Worm (Caenorhabditis elegans): Measurements from ENCODE around the gene col-130.

col-130 gene

DNA sequence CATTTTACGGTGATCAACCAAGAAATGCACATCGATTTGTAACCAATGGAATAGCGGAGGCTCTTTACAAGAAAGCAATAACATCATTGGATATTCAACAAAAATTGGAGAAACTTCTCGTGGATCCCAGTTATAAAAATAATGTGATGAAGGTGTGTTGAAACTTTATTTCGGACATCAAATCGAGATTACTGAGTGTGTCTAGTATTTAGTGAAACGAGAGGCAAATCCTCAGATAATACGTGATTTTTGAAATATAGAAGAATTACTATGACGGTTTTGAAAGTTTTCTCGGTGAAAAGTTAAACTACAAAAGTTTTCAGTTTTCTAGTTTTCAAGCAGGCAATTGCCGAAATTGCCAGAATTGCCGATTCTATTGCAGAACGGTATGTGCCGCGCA lies 3.4 kb upstream of the col-130 start:
- no peak for TF ChIP-seq nhr-6 (tag; optimal IDR thresholded peaks at IDR 0.05)
- TF ChIP-seq sma-3 (GFP tag; optimal IDR thresholded peaks at IDR 0.05), result no peak
- no peak for TF ChIP-seq unc-39 (tag; optimal IDR thresholded peaks at IDR 0.05)
- TF ChIP-seq ama-1 (optimal IDR thresholded peaks at IDR 0.05), result no peak
- TF ChIP-seq unc-62 (GFP tag; optimal IDR thresholded peaks at IDR 0.05), result no peak
- no peak for TF ChIP-seq ztf-4 (tag; optimal IDR thresholded peaks at IDR 0.05)
- TF ChIP-seq Y55F3AM.14 (GFP tag; optimal IDR thresholded peaks at IDR 0.05), result no peak
- TF ChIP-seq mab-5 (tag; optimal IDR thresholded peaks at IDR 0.05), result no peak
- TF ChIP-seq lin-13 (GFP tag; optimal IDR thresholded peaks at IDR 0.05), result no peak
- TF ChIP-seq alr-1 (tag; optimal IDR thresholded peaks at IDR 0.05), result no peak
- no peak for TF ChIP-seq ZK546.5 (tag; optimal IDR thresholded peaks at IDR 0.05)
- TF ChIP-seq nhr-237 (tag; optimal IDR thresholded peaks at IDR 0.05), result no peak
- no peak for TF ChIP-seq C34F6.9 (tag; optimal IDR thresholded peaks at IDR 0.05)
- no peak for TF ChIP-seq skn-1 (tag; optimal IDR thresholded peaks at IDR 0.05)
- TF ChIP-seq crh-2 (tag; optimal IDR thresholded peaks at IDR 0.05), result no peak
- TF ChIP-seq blmp-1 (tag; optimal IDR thresholded peaks at IDR 0.05; ENCODE audit: insufficient read depth), result no peak
- TF ChIP-seq nhr-10 (tag; optimal IDR thresholded peaks at IDR 0.05), result no peak
- TF ChIP-seq nhr-77 (tag; optimal IDR thresholded peaks at IDR 0.05), result no peak
- TF ChIP-seq dmd-4 (tag; optimal IDR thresholded peaks at IDR 0.05), result no peak

DNA sequence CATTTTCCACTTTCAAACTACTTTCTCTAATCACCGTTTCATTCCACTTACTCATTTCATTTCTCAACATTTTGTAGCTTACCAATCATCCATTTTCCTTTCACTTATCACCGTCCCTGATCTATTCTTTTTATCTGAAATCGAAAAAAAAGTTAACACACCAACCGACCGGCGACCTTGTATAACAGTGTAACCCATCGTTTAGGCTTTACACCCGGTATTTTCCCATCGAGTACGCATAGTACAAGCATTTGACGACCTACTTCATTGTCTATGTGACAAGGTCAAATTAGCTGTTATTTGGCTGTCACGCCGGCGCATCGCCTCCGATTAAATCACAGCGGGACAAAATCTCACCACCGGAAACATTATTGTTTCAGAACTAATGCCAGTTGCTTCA lies 1.2 kb upstream of the col-130 start:
- TF ChIP-seq nhr-25 (tag; optimal IDR thresholded peaks at IDR 0.05) (peak; percentile 66), mdl-1 (tag; optimal IDR thresholded peaks at IDR 0.05) (no peak), blmp-1 (tag; optimal IDR thresholded peaks at IDR 0.05; ENCODE audit: insufficient read depth) (peak; percentile 81), nhr-237 (tag; optimal IDR thresholded peaks at IDR 0.05) (no peak)

DNA sequence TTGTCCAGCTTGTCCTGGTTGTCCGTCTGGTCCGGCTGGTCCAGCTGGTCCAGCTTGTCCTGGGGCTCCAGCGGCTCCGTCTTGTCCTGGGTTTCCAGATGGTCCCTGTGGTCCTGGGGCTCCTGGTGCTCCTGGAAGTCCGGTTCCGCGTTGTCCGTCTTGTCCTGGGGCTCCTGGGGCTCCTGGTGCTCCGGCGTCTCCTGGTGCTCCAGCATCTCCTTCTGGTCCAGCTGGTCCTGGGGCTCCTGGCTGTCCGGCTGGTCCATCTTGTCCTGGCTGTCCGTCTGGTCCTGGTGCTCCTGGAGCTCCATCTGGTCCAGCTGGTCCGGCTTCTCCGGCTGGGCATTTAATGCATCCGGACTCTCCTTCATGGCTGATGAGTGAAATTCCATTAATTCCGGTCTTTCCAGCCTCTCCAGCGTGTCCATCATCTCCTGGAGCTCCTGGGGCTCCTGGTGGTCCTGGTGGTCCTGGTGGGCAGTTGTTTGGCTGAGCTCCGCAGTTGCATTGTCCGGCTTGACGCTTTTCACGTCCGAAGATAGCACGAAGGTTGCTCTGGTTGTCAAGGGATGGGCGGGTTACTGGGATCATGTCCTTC lies 530 bp downstream of the col-130 start:
- TF ChIP-seq nhr-11 (tag; optimal IDR thresholded peaks at IDR 0.05) (no peak), nhr-23 (tag; optimal IDR thresholded peaks at IDR 0.05) (no peak), sma-9 (GFP tag; optimal IDR thresholded peaks at IDR 0.05) (no peak), sma-9 (tag; optimal IDR thresholded peaks at IDR 0.05) (no peak), peb-1 (tag; optimal IDR thresholded peaks at IDR 0.05) (no peak), zag-1 (tag; optimal IDR thresholded peaks at IDR 0.05) (no peak), nhr-12 (tag; optimal IDR thresholded peaks at IDR 0.05) (no peak), nhr-237 (tag; optimal IDR thresholded peaks at IDR 0.05) (no peak), egl-27 (tag; optimal IDR thresholded peaks at IDR 0.05) (no peak), snpc-4 (tag; optimal IDR thresholded peaks at IDR 0.05) (no peak), elt-3 (tag; optimal IDR thresholded peaks at IDR 0.05) (no peak), F13H6.1 (tag; optimal IDR thresholded peaks at IDR 0.05) (no peak), ama-1 (optimal IDR thresholded peaks at IDR 0.05) (no peak), ztf-11 (tag; optimal IDR thresholded peaks at IDR 0.05) (no peak), ztf-1 (GFP tag; conservative IDR thresholded peaks at IDR 0.05) (no peak), aly-2 (tag; optimal IDR thresholded peaks at IDR 0.05) (no peak), skn-1 (tag; optimal IDR thresholded peaks at IDR 0.05) (no peak), ztf-4 (tag; optimal IDR thresholded peaks at IDR 0.05) (no peak), ceh-82 (tag; optimal IDR thresholded peaks at IDR 0.05) (no peak)

DNA sequence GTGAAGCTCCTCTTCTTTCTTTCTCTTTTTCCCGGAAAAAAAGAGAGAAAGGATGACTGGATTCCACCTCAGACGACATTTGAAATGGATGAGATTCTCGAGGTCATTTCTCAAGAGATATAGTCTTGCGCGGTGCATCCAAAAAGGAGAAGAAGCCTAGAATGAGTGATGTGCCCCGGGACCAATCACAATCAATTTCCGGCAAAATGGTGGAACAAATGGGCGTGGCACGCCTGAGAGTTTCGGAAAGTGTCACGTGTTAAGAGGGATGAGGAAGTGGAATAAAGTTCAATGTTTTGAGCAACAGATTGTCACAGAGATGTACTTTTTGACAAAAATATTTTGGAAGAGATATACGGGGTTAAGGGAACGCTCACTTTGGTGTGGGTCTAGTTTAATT lies 2.7 kb downstream of the col-130 start:
- TF ChIP-seq mab-5 (tag; optimal IDR thresholded peaks at IDR 0.05) (peak; percentile 26), egl-27 (tag; optimal IDR thresholded peaks at IDR 0.05) (no peak), ztf-11 (tag; optimal IDR thresholded peaks at IDR 0.05) (no peak), lsy-2 (tag; optimal IDR thresholded peaks at IDR 0.05) (peak in 1 of 2 experiments; percentile 5), ama-1 (optimal IDR thresholded peaks at IDR 0.05) (no peak), unc-62 (GFP tag; optimal IDR thresholded peaks at IDR 0.05) (peak; percentile 44), blmp-1 (tag; optimal IDR thresholded peaks at IDR 0.05; ENCODE audit: insufficient read depth) (no peak), C34F6.9 (tag; optimal IDR thresholded peaks at IDR 0.05) (peak; percentile 9), ceh-16 (tag; optimal IDR thresholded peaks at IDR 0.05) (no peak), aly-2 (tag; optimal IDR thresholded peaks at IDR 0.05) (no peak), lin-13 (GFP tag; optimal IDR thresholded peaks at IDR 0.05) (no peak), gmeb-1 (tag; optimal IDR thresholded peaks at IDR 0.05) (no peak), R02D3.7 (tag; optimal IDR thresholded peaks at IDR 0.05) (no peak), fos-1 (tag; optimal IDR thresholded peaks at IDR 0.05) (no peak), ceh-82 (tag; optimal IDR thresholded peaks at IDR 0.05) (no peak), ZK546.5 (tag; optimal IDR thresholded peaks at IDR 0.05) (no peak), mdl-1 (tag; optimal IDR thresholded peaks at IDR 0.05) (peak in 1 of 2 experiments; percentile 59), nhr-12 (tag; optimal IDR thresholded peaks at IDR 0.05) (no peak), Y55F3AM.14 (GFP tag; optimal IDR thresholded peaks at IDR 0.05) (no peak), ztf-4 (tag; optimal IDR thresholded peaks at IDR 0.05) (no peak), nhr-10 (tag; optimal IDR thresholded peaks at IDR 0.05) (no peak), sma-9 (GFP tag; optimal IDR thresholded peaks at IDR 0.05) (no peak), sma-9 (tag; optimal IDR thresholded peaks at IDR 0.05) (no peak), lin-39 (tag; optimal IDR thresholded peaks at IDR 0.05) (no peak)
